Worm (Caenorhabditis elegans) whole organism, L1 larva: ENCODE data around the gene str-85.

Experiments
- C04F5.9 ChIP-seq: sonication (generic microtip); optimal IDR thresholded peaks from 2 replicates; lab custom pipeline; 2016; ENCODE audit warnings: missing genetic modification characterization, missing compliant biosample characterization
- C16A3.4 ChIP-seq: fragments of 150-350 bp; optimal IDR thresholded peaks from 2 replicates; lab custom pipeline; 2014; ENCODE audit warnings: missing biosample characterization, missing genetic modification characterization
- C34B4.2 ChIP-seq: sonication (generic microtip); optimal IDR thresholded peaks from 2 replicates; lab custom pipeline; 2017; ENCODE audit warnings: mild to moderate bottlenecking, missing genetic modification characterization, missing compliant biosample characterization
- ama-1 ChIP-seq: fragments of 150-350 bp; optimal IDR thresholded peaks from 2 replicates; lab custom pipeline; 2014
- blmp-1 ChIP-seq: fragments of 150-350 bp; optimal IDR thresholded peaks from 2 replicates; lab custom pipeline; 2014; ENCODE audit warnings: missing biosample characterization, missing genetic modification characterization
- ceh-88 ChIP-seq: fragments of 200-800 bp; sonication (Bioruptor generic); IDR thresholded peaks from 2 replicates; pipeline ENCODE4 v1.3.6; 2022; ENCODE audit warnings: missing genetic modification characterization, missing compliant biosample characterization
- ceh-90 ChIP-seq: sonication (generic microtip); optimal IDR thresholded peaks from 2 replicates; lab custom pipeline; 2016; ENCODE audit warnings: missing genetic modification characterization, missing compliant biosample characterization
- ces-1 ChIP-seq: fragments of 150-350 bp; optimal IDR thresholded peaks from 2 replicates; lab custom pipeline; 2014; ENCODE audit warnings: missing biosample characterization, missing genetic modification reagents, missing genetic modification characterization
- dpl-1 ChIP-seq, 3 experiments: fragments of 150-350 bp in 2 of 3; sonication (generic microtip) in 1 of 3; optimal IDR thresholded peaks; 2 replicates each; lab custom pipeline; 2014 to 2017; ENCODE audit warnings: missing biosample characterization in 3 of 3, missing genetic modification characterization in 3 of 3, missing genetic modification reagents in 3 of 3
- efl-1 ChIP-seq, 4 experiments: fragments of 150-350 bp; optimal IDR thresholded peaks in 3 of 4; peaks in 1 of 4; 1 replicate in 1 of 4; 2 replicates in 3 of 4; lab custom pipeline; 2014; ENCODE audit warnings: missing biosample characterization in 2 of 4, missing genetic modification characterization in 2 of 4, missing genetic modification reagents in 2 of 4
- efl-3 ChIP-seq: fragments of 200-800 bp; sonication (Bioruptor generic); optimal IDR thresholded peaks from 2 replicates; lab custom pipeline; 2018; ENCODE audit warnings: mild to moderate bottlenecking, missing genetic modification characterization, missing compliant biosample characterization
- elt-2 ChIP-seq: sonication (generic microtip); optimal IDR thresholded peaks from 2 replicates; lab custom pipeline; 2016; ENCODE audit warnings: missing genetic modification characterization, mild to moderate bottlenecking, inconsistent platforms, missing compliant biosample characterization, missing genetic modification reagents
- elt-3 ChIP-seq, 6 experiments: fragments of 150-350 bp in 1 of 6; sonication (generic microtip); optimal IDR thresholded peaks; 2 replicates each; lab custom pipeline; 2017 to 2018; ENCODE audit warnings: missing biosample characterization in 6 of 6, missing genetic modification characterization in 6 of 6, inconsistent platforms in 1 of 6
- fos-1 ChIP-seq: fragments of 150-350 bp; optimal IDR thresholded peaks from 2 replicates; lab custom pipeline; 2014; ENCODE audit warnings: missing biosample characterization, missing genetic modification characterization
- grh-1 ChIP-seq: fragments of 200-800 bp; sonication (Bioruptor generic); IDR thresholded peaks from 2 replicates; pipeline ENCODE4 v1.3.6; 2022; ENCODE audit warnings: missing genetic modification reagents, missing genetic modification characterization, missing compliant biosample characterization
- isw-1 ChIP-seq: fragments of 200-800 bp; sonication (Bioruptor generic); IDR thresholded peaks from 2 replicates; pipeline ENCODE4 v1.3.6; 2022; ENCODE audit warnings: missing genetic modification characterization, missing compliant biosample characterization
- jun-1 ChIP-seq: fragments of 150-350 bp; optimal IDR thresholded peaks from 2 replicates; lab custom pipeline; 2014; ENCODE audit warnings: missing biosample characterization, missing genetic modification reagents, missing genetic modification characterization
- lin-13 ChIP-seq: fragments of 150-350 bp; optimal IDR thresholded peaks from 2 replicates; lab custom pipeline; 2014; ENCODE audit warnings: missing biosample characterization, missing genetic modification reagents, missing genetic modification characterization
- lin-14 ChIP-seq: fragments of 200-800 bp; sonication (Bioruptor generic); optimal IDR thresholded peaks from 2 replicates; lab custom pipeline; 2018; ENCODE audit warnings: mild to moderate bottlenecking, missing genetic modification characterization, moderate library complexity, missing compliant biosample characterization
- lsy-2 ChIP-seq, 2 experiments: fragments of 150-350 bp; optimal IDR thresholded peaks; 2 replicates each; lab custom pipeline; 2014; ENCODE audit warnings: missing biosample characterization in 2 of 2, missing genetic modification characterization in 2 of 2
- mdl-1 ChIP-seq, 2 experiments: fragments of 150-350 bp; optimal IDR thresholded peaks; 2 replicates each; lab custom pipeline; 2014 to 2017; ENCODE audit warnings: missing biosample characterization in 2 of 2, missing genetic modification characterization in 2 of 2, inconsistent platforms in 1 of 2
- mef-2 ChIP-seq: fragments of 150-350 bp; optimal IDR thresholded peaks from 2 replicates; lab custom pipeline; 2014; ENCODE audit warnings: missing biosample characterization, missing genetic modification characterization
- mep-1 ChIP-seq: fragments of 150-350 bp; optimal IDR thresholded peaks from 2 replicates; lab custom pipeline; 2014; ENCODE audit warnings: missing biosample characterization, missing genetic modification characterization
- nhr-11 ChIP-seq: fragments of 150-350 bp; optimal IDR thresholded peaks from 2 replicates; lab custom pipeline; 2014; ENCODE audit warnings: missing biosample characterization, missing genetic modification characterization
- nhr-19 ChIP-seq: fragments of 200-800 bp; sonication (Bioruptor generic); conservative IDR thresholded peaks from 2 replicates; pipeline ENCODE4 v1.3.6; 2022; ENCODE audit warnings: missing genetic modification characterization, missing compliant biosample characterization
- nhr-20 ChIP-seq: sonication (generic microtip); optimal IDR thresholded peaks from 2 replicates; lab custom pipeline; 2016; ENCODE audit warnings: mild to moderate bottlenecking, missing genetic modification characterization, missing compliant biosample characterization
- nhr-28 ChIP-seq: fragments of 150-350 bp; optimal IDR thresholded peaks from 2 replicates; lab custom pipeline; 2014; ENCODE audit warnings: missing biosample characterization, missing genetic modification characterization
- nhr-71 ChIP-seq: sonication (generic microtip); optimal IDR thresholded peaks from 2 replicates; lab custom pipeline; 2016; ENCODE audit warnings: mild to moderate bottlenecking, missing genetic modification characterization, moderate library complexity, missing compliant biosample characterization
- nhr-76 ChIP-seq: sonication (generic microtip); optimal IDR thresholded peaks from 2 replicates; lab custom pipeline; 2017; ENCODE audit warnings: missing biosample characterization, missing genetic modification characterization
- nhr-85 ChIP-seq: sonication (generic microtip); peaks from one replicate; lab custom pipeline; 2016; ENCODE audit warnings: missing genetic modification characterization, inconsistent platforms, missing compliant biosample characterization
- pag-3 ChIP-seq: sonication (generic microtip); optimal IDR thresholded peaks from 2 replicates; lab custom pipeline; 2017; ENCODE audit warnings: missing genetic modification characterization, mild to moderate bottlenecking, missing compliant biosample characterization, antibody characterized with exemption, borderline replicate concordance; ENCODE audit not compliant: insufficient read depth
- pax-3 ChIP-seq: fragments of 200-800 bp; sonication (Bioruptor generic); optimal IDR thresholded peaks from 2 replicates; lab custom pipeline; 2018; ENCODE audit warnings: mild to moderate bottlenecking, missing genetic modification characterization, moderate library complexity, missing compliant biosample characterization
- pqm-1 ChIP-seq: sonication (generic microtip); optimal IDR thresholded peaks from 3 replicates; lab custom pipeline; 2017; ENCODE audit warnings: missing biosample characterization, missing genetic modification characterization
- rnt-1 ChIP-seq: sonication (generic microtip); optimal IDR thresholded peaks from 2 replicates; lab custom pipeline; 2016; ENCODE audit warnings: mild to moderate bottlenecking, missing genetic modification characterization, moderate library complexity, missing compliant biosample characterization
- skn-1 ChIP-seq: fragments of 150-350 bp; optimal IDR thresholded peaks from 2 replicates; lab custom pipeline; 2014; ENCODE audit warnings: missing biosample characterization, missing genetic modification characterization
- snpc-4 ChIP-seq: fragments of 150-350 bp; optimal IDR thresholded peaks from 2 replicates; lab custom pipeline; 2014; ENCODE audit warnings: missing biosample characterization, missing genetic modification characterization
- snu-23 ChIP-seq: sonication (generic microtip); optimal IDR thresholded peaks from 2 replicates; lab custom pipeline; 2016; ENCODE audit warnings: missing genetic modification characterization, missing compliant biosample characterization
- sox-4 ChIP-seq: sonication (generic microtip); optimal IDR thresholded peaks from 2 replicates; lab custom pipeline; 2016; ENCODE audit warnings: missing genetic modification characterization, missing compliant biosample characterization
- swsn-7 ChIP-seq: sonication (generic microtip); optimal IDR thresholded peaks from 2 replicates; lab custom pipeline; 2016; ENCODE audit warnings: missing genetic modification characterization, missing compliant biosample characterization
- tbx-2 ChIP-seq: sonication (generic microtip); optimal IDR thresholded peaks from 2 replicates; lab custom pipeline; 2016; ENCODE audit warnings: missing genetic modification characterization, missing compliant biosample characterization
- unc-130 ChIP-seq: fragments of 150-350 bp; optimal IDR thresholded peaks from 2 replicates; lab custom pipeline; 2017; ENCODE audit warnings: missing biosample characterization, missing genetic modification characterization, inconsistent platforms
- unc-98 ChIP-seq: fragments of 200-800 bp; sonication (Bioruptor generic); IDR thresholded peaks from 2 replicates; pipeline ENCODE4 v1.3.6; 2022; ENCODE audit warnings: missing genetic modification characterization, missing compliant biosample characterization
- xbp-1 ChIP-seq: sonication (generic microtip); optimal IDR thresholded peaks from 2 replicates; lab custom pipeline; 2016; ENCODE audit warnings: missing genetic modification characterization, missing compliant biosample characterization
- zip-4 ChIP-seq: fragments of 200-800 bp; sonication (Bioruptor generic); optimal IDR thresholded peaks from 2 replicates; lab custom pipeline; 2018; ENCODE audit warnings: mild to moderate bottlenecking, missing genetic modification characterization, moderate library complexity, missing compliant biosample characterization
- ztf-11 ChIP-seq, 2 experiments: sonication (generic microtip); optimal IDR thresholded peaks; 2 replicates each; lab custom pipeline; 2016 to 2017; ENCODE audit warnings: missing genetic modification characterization in 2 of 2, missing biosample characterization in 1 of 2, missing compliant biosample characterization in 1 of 2

Gene str-85

ce11 chrV:8938445-8938844 lies 47.2 kb downstream of the str-85 start:
- TF ChIP-seq pax-3 (tag; lab: Kevin White, UChicago) (no peak), swsn-7 (no peak), ama-1 (peak; percentile 60)

- TF ChIP-seq lin-13 (GFP tag; lab: Kevin White, UChicago) = no peak
- peak; percentile 42 for TF ChIP-seq nhr-85 (tag; lab: Kevin White, UChicago)
- TF ChIP-seq mep-1 (tag; lab: Kevin White, UChicago) = peak; percentile 24
These were observed 48.0 kb downstream of the str-85 start for ce11 chrV:8937476-8938249.

- no peak for TF ChIP-seq grh-1 (GFP tag; lab: Robert Waterston, UW)
- TF ChIP-seq ceh-88 (GFP tag; lab: Robert Waterston, UW) = no peak
- TF ChIP-seq blmp-1 (tag; lab: Kevin White, UChicago) = peak; percentile 78
- TF ChIP-seq lsy-2 (tag; optimal IDR thresholded peaks at IDR 0.05; lab: Kevin White, UChicago) = peak in 1 of 2 experiments; percentile 21
- TF ChIP-seq nhr-76 (tag; lab: Kevin White, UChicago) = no peak
- TF ChIP-seq dpl-1 (GFP tag; optimal IDR thresholded peaks at IDR 0.05; lab: Kevin White, UChicago) = no peak
- TF ChIP-seq C34B4.2 (tag; lab: Kevin White, UChicago) = no peak
- peak; percentile 49 for TF ChIP-seq snu-23
- TF ChIP-seq tbx-2 (tag; lab: Kevin White, UChicago) = no peak
- TF ChIP-seq unc-130 (tag; lab: Kevin White, UChicago) = no peak
- TF ChIP-seq mep-1 (tag; lab: Kevin White, UChicago) = peak; percentile 66
- no peak for TF ChIP-seq lin-13 (GFP tag; lab: Kevin White, UChicago)
- TF ChIP-seq swsn-7 = peak; percentile 31
- no peak for TF ChIP-seq mef-2 (tag; lab: Kevin White, UChicago)
- TF ChIP-seq xbp-1 (tag; lab: Kevin White, UChicago) = no peak
- TF ChIP-seq ces-1 (GFP tag; lab: Kevin White, UChicago) = no peak
- no peak for TF ChIP-seq nhr-28 (tag; lab: Kevin White, UChicago)
- TF ChIP-seq efl-1 (optimal IDR thresholded peaks at IDR 0.05; lab: Kevin White, UChicago) = no peak
- peak in 1 of 2 experiments; percentile 59 for TF ChIP-seq efl-1 (GFP tag; optimal IDR thresholded peaks at IDR 0.05 in 1 of 2; lab: Kevin White, UChicago)
- no peak for TF ChIP-seq nhr-11
- TF ChIP-seq unc-98 (GFP tag; lab: Robert Waterston, UW) = no peak
- TF ChIP-seq sox-4 (tag; lab: Kevin White, UChicago) = no peak
- no peak for TF ChIP-seq efl-3 (GFP tag; lab: Kevin White, UChicago)
- TF ChIP-seq ztf-11 (tag; optimal IDR thresholded peaks at IDR 0.05; lab: Kevin White, UChicago) = no peak
- no peak for TF ChIP-seq pax-3 (tag; lab: Kevin White, UChicago)
- TF ChIP-seq rnt-1 = peak; percentile 58
- no peak for TF ChIP-seq ceh-90 (tag; lab: Kevin White, UChicago)
- TF ChIP-seq nhr-19 (GFP tag; lab: Robert Waterston, UW) = peak; percentile 49
- TF ChIP-seq fos-1 (tag; lab: Kevin White, UChicago) = no peak
- TF ChIP-seq isw-1 (GFP tag; lab: Robert Waterston, UW) = no peak
- TF ChIP-seq jun-1 (tag; lab: Kevin White, UChicago) = no peak
- peak; percentile 51 for TF ChIP-seq nhr-71 (tag; lab: Kevin White, UChicago)
- TF ChIP-seq elt-2 (tag; lab: Kevin White, UChicago) = peak; percentile 14
- TF ChIP-seq mdl-1 (tag; optimal IDR thresholded peaks at IDR 0.05; lab: Kevin White, UChicago) = peak in 1 of 2 experiments; percentile 2
- no peak for TF ChIP-seq zip-4 (GFP tag; lab: Kevin White, UChicago)
- peak; percentile 25 for TF ChIP-seq nhr-20
- no peak for TF ChIP-seq pag-3 (tag; lab: Kevin White, UChicago)
- TF ChIP-seq skn-1 (tag; lab: Kevin White, UChicago) = no peak
- no peak for TF ChIP-seq C16A3.4
- peak; percentile 78 for TF ChIP-seq lin-14 (GFP tag; lab: Kevin White, UChicago)
- peak in 1 of 6 experiments; percentile 21 for TF ChIP-seq elt-3 (tag; optimal IDR thresholded peaks at IDR 0.05; lab: Kevin White, UChicago)
- TF ChIP-seq snpc-4 (tag; lab: Kevin White, UChicago) = no peak
- TF ChIP-seq pqm-1 (tag; lab: Kevin White, UChicago) = no peak
- no peak for TF ChIP-seq C04F5.9 (tag; lab: Kevin White, UChicago)
These were observed 48.7 kb downstream of the str-85 start for ce11 chrV:8936791-8937475.
